Fruit fly (Drosophila melanogaster) whole organism, embryonic: Measurements from ENCODE around the gene CG14452.
"Not testable (repeated sequence)": the region's sequence is repeated elsewhere in the genome, so short reads cannot be mapped to it uniquely, and the experiment has no call there.

Experiments used
- CG1233 ChIP-seq: fragments of 200-800 bp; sonication (Bioruptor generic); optimal IDR thresholded peaks from 4 replicates; lab custom pipeline; 2018; ENCODE audit warnings: missing biosample characterization, mild to moderate bottlenecking, missing genetic modification characterization
- CG12744 ChIP-seq: fragments of 200-800 bp; sonication (Bioruptor generic); optimal IDR thresholded peaks from 2 replicates; lab custom pipeline; 2016; ENCODE audit warnings: missing biosample characterization, missing genetic modification characterization
- CG16813 ChIP-seq: fragments of 200-800 bp; sonication (Bioruptor generic); IDR thresholded peaks from 3 replicates; pipeline ENCODE4 v1.3.6; 2022; ENCODE audit warnings: missing biosample characterization, missing genetic modification characterization; ENCODE audit not compliant: partially characterized antibody
- CG2889 ChIP-seq: fragments of 200-800 bp; sonication (Bioruptor generic); IDR thresholded peaks from 3 replicates; pipeline ENCODE4 v1.3.6; 2022; ENCODE audit warnings: missing biosample characterization, missing genetic modification characterization
- CG3065 ChIP-seq: fragments of 200-800 bp; sonication (Bioruptor generic); optimal IDR thresholded peaks from 2 replicates; lab custom pipeline; 2016; ENCODE audit warnings: missing biosample characterization, missing genetic modification characterization
- CG3838 ChIP-seq: fragments of 200-800 bp; sonication (Bioruptor generic); optimal IDR thresholded peaks from 3 replicates; lab custom pipeline; 2016; ENCODE audit warnings: missing biosample characterization, missing genetic modification characterization
- CG3847 ChIP-seq: fragments of 200-800 bp; sonication (Bioruptor generic); IDR thresholded peaks from 2 replicates; pipeline ENCODE4 v1.3.6; 2022; ENCODE audit warnings: missing biosample characterization, missing genetic modification characterization
- CG4617 ChIP-seq: fragments of 200-800 bp; sonication (Bioruptor generic); optimal IDR thresholded peaks from 3 replicates; lab custom pipeline; 2016; ENCODE audit warnings: missing biosample characterization, missing genetic modification characterization, borderline replicate concordance
- CG4820 ChIP-seq: fragments of 200-800 bp; sonication (Bioruptor generic); optimal IDR thresholded peaks from 3 replicates; lab custom pipeline; 2016; ENCODE audit warnings: missing biosample characterization, missing genetic modification characterization
- CG5245 ChIP-seq: fragments of 200-800 bp; sonication (Bioruptor generic); optimal IDR thresholded peaks from 3 replicates; lab custom pipeline; 2016; ENCODE audit warnings: missing biosample characterization, missing genetic modification characterization
- CG6272 ChIP-seq: fragments of 200-800 bp; sonication (Bioruptor generic); IDR thresholded peaks from 2 replicates; pipeline ENCODE4 v1.3.6; 2022; ENCODE audit warnings: missing biosample characterization, missing genetic modification characterization
- CG9817 ChIP-seq: fragments of 200-800 bp; sonication (Bioruptor generic); optimal IDR thresholded peaks from 2 replicates; lab custom pipeline; 2018; ENCODE audit warnings: missing biosample characterization, mild to moderate bottlenecking, missing genetic modification characterization, moderate library complexity
- CG9932 ChIP-seq: fragments of 200-800 bp; sonication (Bioruptor generic); IDR thresholded peaks from 2 replicates; pipeline ENCODE4 v1.3.6; 2022; ENCODE audit warnings: missing biosample characterization, missing genetic modification characterization
- CrebB ChIP-seq: fragments of 200-800 bp; sonication (Bioruptor generic); optimal IDR thresholded peaks from 3 replicates; lab custom pipeline; 2018; ENCODE audit warnings: missing biosample characterization, mild to moderate bottlenecking, missing genetic modification characterization
- D19A ChIP-seq: fragments of 200-800 bp; optimal IDR thresholded peaks from 3 replicates; lab custom pipeline; 2019; ENCODE audit warnings: missing biosample characterization, mild to moderate bottlenecking, missing genetic modification characterization, moderate library complexity
- Gug ChIP-seq: fragments of 200-800 bp; sonication (Bioruptor generic); IDR thresholded peaks from 4 replicates; pipeline ENCODE4 v1.3.6; 2022; ENCODE audit warnings: missing biosample characterization, missing genetic modification characterization
- Hr78 ChIP-seq, 2 experiments: fragments of 200-800 bp in 1 of 2; fragments of >200 bp in 1 of 2; sonication (Bioruptor generic) in 1 of 2; optimal IDR thresholded peaks; 2 replicates each; lab custom pipeline; 2017 to 2019; ENCODE audit warnings: missing biosample characterization in 2 of 2, missing genetic modification characterization in 2 of 2, mild to moderate bottlenecking in 1 of 2, moderate library complexity in 1 of 2
- Hsf ChIP-seq: fragments of 200-800 bp; sonication (Bioruptor generic); optimal IDR thresholded peaks from 3 replicates; lab custom pipeline; 2016; ENCODE audit warnings: missing biosample characterization, missing genetic modification characterization
- Mes4 ChIP-seq: fragments of 200-800 bp; sonication (Bioruptor generic); optimal IDR thresholded peaks from 2 replicates; lab custom pipeline; 2016; ENCODE audit warnings: missing biosample characterization, missing genetic modification characterization
- Optix ChIP-seq: fragments of 200-800 bp; sonication (Bioruptor generic); IDR thresholded peaks from 3 replicates; pipeline ENCODE4 v1.3.6; 2022; ENCODE audit warnings: missing biosample characterization, missing genetic modification characterization
- Spps ChIP-seq: fragments of 200-800 bp; sonication (Bioruptor generic); optimal IDR thresholded peaks from 2 replicates; lab custom pipeline; 2018; ENCODE audit warnings: missing biosample characterization, mild to moderate bottlenecking, missing genetic modification characterization
- amos ChIP-seq: fragments of 200-800 bp; sonication (Bioruptor generic); IDR thresholded peaks from 2 replicates; pipeline ENCODE4 v1.3.6; 2022; ENCODE audit warnings: missing biosample characterization, missing genetic modification characterization; ENCODE audit not compliant: partially characterized antibody
- bab2 ChIP-seq: fragments of 200-800 bp; sonication (Bioruptor generic); optimal IDR thresholded peaks from 2 replicates; lab custom pipeline; 2016; ENCODE audit warnings: missing biosample characterization, missing genetic modification characterization
- cg ChIP-seq: fragments of 200-800 bp; sonication (Bioruptor generic); optimal IDR thresholded peaks from 3 replicates; lab custom pipeline; 2019; ENCODE audit warnings: missing biosample characterization, mild to moderate bottlenecking, missing genetic modification characterization, moderate library complexity
- chm ChIP-seq: fragments of 200-800 bp; sonication (Bioruptor generic); IDR thresholded peaks from 2 replicates; pipeline ENCODE4 v1.3.6; 2022; ENCODE audit warnings: missing biosample characterization, missing genetic modification characterization
- chn ChIP-seq: fragments of 200-800 bp; sonication (Bioruptor generic); optimal IDR thresholded peaks from 2 replicates; lab custom pipeline; 2016; ENCODE audit warnings: missing biosample characterization, missing genetic modification characterization
- dm ChIP-seq: fragments of 200-800 bp; sonication (Bioruptor generic); optimal IDR thresholded peaks from 3 replicates; lab custom pipeline; 2016; ENCODE audit warnings: missing biosample characterization, missing genetic modification characterization
- emc ChIP-seq: fragments of 200-800 bp; sonication (Bioruptor generic); optimal IDR thresholded peaks from 2 replicates; lab custom pipeline; 2016; ENCODE audit warnings: missing biosample characterization, missing genetic modification characterization
- eve ChIP-seq, 2 experiments: fragments of >200 bp; optimal IDR thresholded peaks; 2 replicates each; lab custom pipeline; 2017; ENCODE audit warnings: missing biosample characterization in 2 of 2, missing genetic modification characterization in 2 of 2
- exex ChIP-seq: fragments of 200-800 bp; sonication (Bioruptor generic); optimal IDR thresholded peaks from 4 replicates; lab custom pipeline; 2018; ENCODE audit warnings: missing biosample characterization, mild to moderate bottlenecking, missing genetic modification characterization, moderate library complexity
- eyg ChIP-seq: fragments of 200-800 bp; sonication (Bioruptor generic); optimal IDR thresholded peaks from 3 replicates; lab custom pipeline; 2016; ENCODE audit warnings: missing biosample characterization, missing genetic modification characterization
- fru ChIP-seq: fragments of >200 bp; optimal IDR thresholded peaks from 2 replicates; lab custom pipeline; 2017
- luna ChIP-seq: fragments of 200-800 bp; sonication (Bioruptor generic); optimal IDR thresholded peaks from 2 replicates; lab custom pipeline; 2016; ENCODE audit warnings: missing biosample characterization, missing genetic modification characterization
- peb ChIP-seq: fragments of 200-800 bp; sonication (Bioruptor generic); IDR thresholded peaks from 2 replicates; pipeline ENCODE4 v1.3.6; 2022; ENCODE audit warnings: missing biosample characterization, missing genetic modification characterization
- ro ChIP-seq: fragments of 200-800 bp; sonication (Bioruptor generic); IDR thresholded peaks from 2 replicates; pipeline ENCODE4 v1.3.6; 2022; ENCODE audit warnings: missing biosample characterization, missing genetic modification characterization
- salm ChIP-seq: fragments of 200-800 bp; sonication (Bioruptor generic); optimal IDR thresholded peaks from 2 replicates; lab custom pipeline; 2018; ENCODE audit warnings: missing biosample characterization, mild to moderate bottlenecking, missing genetic modification characterization
- schlank ChIP-seq: fragments of 200-800 bp; sonication (Bioruptor generic); optimal IDR thresholded peaks from 2 replicates; lab custom pipeline; 2018; ENCODE audit warnings: missing biosample characterization, mild to moderate bottlenecking, missing genetic modification characterization
- toy ChIP-seq: fragments of 200-800 bp; sonication (Bioruptor generic); IDR thresholded peaks from 2 replicates; pipeline ENCODE4 v1.3.6; 2022; ENCODE audit warnings: missing biosample characterization, missing genetic modification characterization

CG14452 gene

DNA sequence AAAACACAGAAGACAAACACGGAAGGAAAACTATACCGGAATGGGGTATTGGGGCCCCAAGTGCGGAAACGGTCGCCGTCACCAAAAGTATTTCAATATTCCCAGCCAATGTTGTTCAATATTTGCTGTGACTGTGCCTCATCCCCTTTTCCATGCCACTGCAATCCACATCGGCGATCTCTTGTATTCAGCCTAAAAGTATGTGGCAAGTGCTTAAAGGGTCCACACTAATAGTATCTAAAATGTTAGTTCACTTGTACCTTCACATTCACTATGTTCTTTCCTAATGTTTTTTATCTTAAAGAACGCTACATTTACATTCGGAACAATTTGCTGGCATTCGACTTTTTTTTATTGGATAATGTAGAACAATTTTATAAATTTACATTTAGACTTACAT is 14.8 kb upstream of the CG14452 start (continued):
- no peak for TF ChIP-seq eyg
- no peak for TF ChIP-seq peb (GFP tag; lab: Robert Waterston, UW)
- no peak for TF ChIP-seq CrebB
- no peak for TF ChIP-seq CG12744 (GFP tag; lab: Kevin White, UChicago)

DNA sequence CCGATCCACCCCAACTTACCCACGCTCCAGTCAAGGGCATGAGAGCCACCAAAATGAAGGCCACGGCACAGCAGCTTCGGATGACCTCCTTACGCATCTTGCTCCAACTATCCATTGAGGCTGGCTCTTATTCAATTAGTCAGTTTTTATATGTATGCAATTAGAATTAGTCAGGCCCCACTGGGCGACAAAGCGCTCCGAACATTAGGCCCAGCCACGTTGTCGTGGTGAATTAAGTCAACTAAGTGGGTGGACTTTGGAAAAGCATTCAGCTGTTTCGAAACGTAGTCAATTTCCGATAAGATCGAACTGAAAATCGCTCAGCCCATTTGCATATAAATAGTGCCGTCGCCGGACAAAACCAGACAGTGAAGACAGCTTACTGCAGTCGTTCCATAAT is 8.8 kb upstream of the CG14452 start, which contains the start of the genes CG14455 and CG14456:
Gene CG14455, minus strand, starts transcription at position 101 of the 400 bp plus-strand sequence.
Gene CG14456, plus strand, starts transcription at position 236 of the 400 bp plus-strand sequence.
- TF ChIP-seq CG3065 (GFP tag; lab: Kevin White, UChicago) (no peak), amos (GFP tag; lab: Robert Waterston, UW) (no peak), eve (GFP tag; optimal IDR thresholded peaks at IDR 0.05; lab: Kevin White, UChicago) (no peak), CG9932 (GFP tag; lab: Robert Waterston, UW) (no peak), CG4820 (GFP tag; lab: Kevin White, UChicago) (no peak), dm (no peak), fru (no peak), CG1233 (no peak), CG6272 (GFP tag; lab: Robert Waterston, UW) (no peak), CG2889 (GFP tag; lab: Robert Waterston, UW) (no peak), chn (GFP tag; lab: Kevin White, UChicago) (no peak), CG16813 (no peak), CG5245 (GFP tag; lab: Kevin White, UChicago) (no peak)

DNA sequence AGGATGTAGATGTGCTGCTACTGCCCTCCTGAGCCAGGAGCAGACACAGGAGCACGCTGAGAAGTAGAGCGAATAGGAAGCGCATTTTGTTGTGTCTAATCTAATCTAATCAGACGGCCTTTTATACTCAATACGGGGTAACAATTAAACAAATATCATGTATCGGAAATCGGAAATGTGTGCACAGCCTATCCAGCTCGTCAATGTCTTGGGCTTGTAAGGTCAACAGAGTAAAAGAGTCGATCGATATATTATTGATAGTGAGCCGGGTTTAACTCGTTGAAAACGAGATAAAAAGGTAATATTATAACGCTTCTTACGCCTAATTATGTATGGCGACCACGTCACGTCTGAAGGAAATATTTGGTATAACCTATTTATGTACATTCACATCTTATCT is 3.3 kb upstream of the CG14452 start, which contains the start of gene CG14454:
Gene CG14454, minus strand, starts transcription at position 101 of the 400 bp plus-strand sequence.
- not testable (repeated sequence) for TF ChIP-seq salm (tag; lab: Kevin White, UChicago); CG4617; CG9817 (tag; lab: Kevin White, UChicago)
- TF ChIP-seq, all 482 proteins: peak for 0; not testable (repeated sequence) for 482

DNA sequence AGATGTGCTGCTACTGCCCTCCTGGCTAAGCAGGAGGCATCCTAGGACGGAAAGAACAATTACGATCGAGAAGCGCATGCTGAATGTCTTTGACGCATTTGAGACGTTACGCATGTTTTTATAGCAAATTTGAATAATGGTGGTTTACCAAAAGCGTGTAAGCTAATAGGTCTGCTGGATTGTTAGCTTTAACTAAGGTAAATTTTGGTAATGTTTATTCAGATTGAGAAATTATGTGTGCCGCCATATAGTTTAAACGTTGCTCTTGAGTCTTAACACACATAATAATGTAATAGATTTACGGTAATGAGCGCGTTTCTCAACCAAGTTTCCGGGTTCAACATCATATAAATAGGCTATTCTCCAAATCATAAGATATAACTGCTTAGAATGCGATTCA is 2.0 kb upstream of the CG14452 start, which contains the start of the genes CG12546 and CG14453:
Gene CG12546, minus strand, starts transcription at position 101 of the 400 bp plus-strand sequence.
Gene CG14453, plus strand, starts transcription at position 372 of the 400 bp plus-strand sequence.
- TF ChIP-seq emc (no peak), ro (no peak), luna (no peak), exex (no peak), Optix (no peak), Mes4 (GFP tag; lab: Kevin White, UChicago) (no peak), cg (GFP tag; lab: Kevin White, UChicago) (no peak), CG3838 (GFP tag; lab: Kevin White, UChicago) (no peak), CG3847 (GFP tag; lab: Robert Waterston, UW) (no peak), CG16813 (no peak), Hsf (no peak), bab2 (GFP tag; lab: Kevin White, UChicago) (no peak), D19A (tag; lab: Kevin White, UChicago) (no peak), Gug (GFP tag; lab: Robert Waterston, UW) (no peak), schlank (tag; lab: Kevin White, UChicago) (no peak), Hr78 (GFP tag; optimal IDR thresholded peaks at IDR 0.05; lab: Kevin White, UChicago) (no peak), peb (GFP tag; lab: Robert Waterston, UW) (no peak)

DNA sequence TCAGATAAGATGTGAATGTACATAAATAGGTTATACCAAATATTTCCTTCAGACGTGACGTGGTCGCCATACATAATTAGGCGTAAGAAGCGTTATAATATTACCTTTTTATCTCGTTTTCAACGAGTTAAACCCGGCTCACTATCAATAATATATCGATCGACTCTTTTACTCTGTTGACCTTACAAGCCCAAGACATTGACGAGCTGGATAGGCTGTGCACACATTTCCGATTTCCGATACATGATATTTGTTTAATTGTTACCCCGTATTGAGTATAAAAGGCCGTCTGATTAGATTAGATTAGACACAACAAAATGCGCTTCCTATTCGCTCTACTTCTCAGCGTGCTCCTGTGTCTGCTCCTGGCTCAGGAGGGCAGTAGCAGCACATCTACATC is 1.2 kb downstream of the CG14452 start, which contains the start of gene CG32453:
Gene CG32453, plus strand, starts transcription at position 301 of the 400 bp plus-strand sequence.
- TF ChIP-seq chm (GFP tag; lab: Robert Waterston, UW); Spps (tag; lab: Kevin White, UChicago); toy: not testable (repeated sequence)
